Worm (Caenorhabditis elegans) whole organism, late embryonic: ENCODE data around the gene T04C12.9.

ENCODE experiments used
- F13H6.1 ChIP-seq: sonication (generic microtip); optimal IDR thresholded peaks from 2 replicates; lab custom pipeline; 2016; ENCODE audit warnings: missing genetic modification characterization, missing compliant biosample characterization
- K09A11.1 ChIP-seq: sonication (generic microtip); optimal IDR thresholded peaks from 2 replicates; lab custom pipeline; 2017; ENCODE audit warnings: antibody characterized with exemption, mild to moderate bottlenecking, missing genetic modification characterization, missing compliant biosample characterization; ENCODE audit not compliant: insufficient read depth
- T23F11.4 ChIP-seq: fragments of 200-800 bp; sonication (Bioruptor generic); optimal IDR thresholded peaks from 2 replicates; lab custom pipeline; 2018; ENCODE audit warnings: mild to moderate bottlenecking, missing genetic modification characterization, missing compliant biosample characterization
- Y22D7AL.16 ChIP-seq: sonication (generic microtip); optimal IDR thresholded peaks from 2 replicates; lab custom pipeline; 2016; ENCODE audit warnings: missing genetic modification characterization, missing compliant biosample characterization
- ahr-1 ChIP-seq: sonication (generic microtip); optimal IDR thresholded peaks from 2 replicates; lab custom pipeline; 2016; ENCODE audit warnings: missing genetic modification characterization, missing compliant biosample characterization
- ceh-18 ChIP-seq: sonication (generic microtip); optimal IDR thresholded peaks from 2 replicates; lab custom pipeline; 2016; ENCODE audit warnings: missing genetic modification characterization, missing compliant biosample characterization
- ceh-19 ChIP-seq: fragments of 200-800 bp; sonication (Bioruptor generic); optimal IDR thresholded peaks from 2 replicates; lab custom pipeline; 2018; ENCODE audit warnings: mild to moderate bottlenecking, missing genetic modification characterization, missing compliant biosample characterization
- ceh-2 ChIP-seq: sonication (generic microtip); optimal IDR thresholded peaks from 2 replicates; lab custom pipeline; 2016; ENCODE audit warnings: missing genotype, missing genetic modification characterization, missing compliant biosample characterization
- ceh-22 ChIP-seq: sonication (generic microtip); optimal IDR thresholded peaks from 2 replicates; lab custom pipeline; 2017; ENCODE audit warnings: missing biosample characterization, missing genetic modification characterization
- ceh-30 ChIP-seq: fragments of 150-350 bp; optimal IDR thresholded peaks from 2 replicates; lab custom pipeline; 2014; ENCODE audit warnings: missing biosample characterization, missing genetic modification characterization
- ceh-34 ChIP-seq: sonication (generic microtip); optimal IDR thresholded peaks from 2 replicates; lab custom pipeline; 2016; ENCODE audit warnings: mild to moderate bottlenecking, missing genetic modification characterization, missing compliant biosample characterization
- ceh-6 ChIP-seq: fragments of 200-800 bp; sonication (Bioruptor generic); optimal IDR thresholded peaks from 2 replicates; lab custom pipeline; 2018; ENCODE audit warnings: mild to moderate bottlenecking, missing genetic modification characterization, missing compliant biosample characterization
- dmd-4 ChIP-seq: sonication (generic microtip); optimal IDR thresholded peaks from 2 replicates; lab custom pipeline; 2016; ENCODE audit warnings: borderline replicate concordance, missing genetic modification characterization, missing compliant biosample characterization
- elt-2 ChIP-seq: sonication (generic microtip); optimal IDR thresholded peaks from 2 replicates; lab custom pipeline; 2016; ENCODE audit warnings: missing genetic modification reagents, missing genetic modification characterization, missing compliant biosample characterization
- elt-4 ChIP-seq: sonication (generic microtip); optimal IDR thresholded peaks from 2 replicates; lab custom pipeline; 2016; ENCODE audit warnings: missing genetic modification characterization, missing compliant biosample characterization
- fkh-6 ChIP-seq: sonication (generic microtip); optimal IDR thresholded peaks from 2 replicates; lab custom pipeline; 2016; ENCODE audit warnings: missing genetic modification characterization, missing compliant biosample characterization
- gmeb-2 ChIP-seq: sonication (generic microtip); optimal IDR thresholded peaks from 2 replicates; lab custom pipeline; 2016; ENCODE audit warnings: missing genetic modification characterization, inconsistent platforms, missing compliant biosample characterization
- hlh-15 ChIP-seq: sonication (generic microtip); optimal IDR thresholded peaks from 2 replicates; lab custom pipeline; 2016; ENCODE audit warnings: missing genetic modification characterization, missing compliant biosample characterization
- hlh-6 ChIP-seq: sonication (generic microtip); optimal IDR thresholded peaks from 2 replicates; lab custom pipeline; 2016; ENCODE audit warnings: missing genotype, missing genetic modification characterization, missing compliant biosample characterization
- hlh-8 ChIP-seq: sonication (generic microtip); optimal IDR thresholded peaks from 2 replicates; lab custom pipeline; 2016; ENCODE audit warnings: missing genotype, missing genetic modification characterization, missing compliant biosample characterization
- lim-6 ChIP-seq: sonication (generic microtip); optimal IDR thresholded peaks from 2 replicates; lab custom pipeline; 2016; ENCODE audit warnings: missing genetic modification characterization, missing compliant biosample characterization
- lin-11 ChIP-seq: fragments of 200-800 bp; sonication (Bioruptor generic); optimal IDR thresholded peaks from 2 replicates; lab custom pipeline; 2018; ENCODE audit warnings: mild to moderate bottlenecking, missing genetic modification characterization, missing compliant biosample characterization
- mec-3 ChIP-seq: sonication (generic microtip); optimal IDR thresholded peaks from 2 replicates; lab custom pipeline; 2016; ENCODE audit warnings: borderline replicate concordance, missing genetic modification characterization, missing compliant biosample characterization
- nhr-232 ChIP-seq: sonication (generic microtip); optimal IDR thresholded peaks from 2 replicates; lab custom pipeline; 2016; ENCODE audit warnings: missing genetic modification characterization, missing compliant biosample characterization
- odd-2 ChIP-seq: sonication (generic microtip); optimal IDR thresholded peaks from 2 replicates; lab custom pipeline; 2017; ENCODE audit warnings: antibody characterized with exemption, mild to moderate bottlenecking, missing genetic modification characterization, missing compliant biosample characterization
- pat-9 ChIP-seq: fragments of 200-800 bp; sonication (Bioruptor generic); optimal IDR thresholded peaks from 2 replicates; lab custom pipeline; 2018; ENCODE audit warnings: mild to moderate bottlenecking, missing genetic modification characterization, moderate library complexity, missing compliant biosample characterization
- pax-1 ChIP-seq: fragments of 150-350 bp; optimal IDR thresholded peaks from 2 replicates; lab custom pipeline; 2014; ENCODE audit warnings: missing biosample characterization, missing genetic modification characterization
- pha-4 ChIP-seq: fragments of 150-350 bp; optimal IDR thresholded peaks from 2 replicates; lab custom pipeline; 2018; ENCODE audit warnings: missing biosample characterization, missing genetic modification reagents, missing genetic modification characterization
- pros-1 ChIP-seq: fragments of 150-350 bp; optimal IDR thresholded peaks from 2 replicates; lab custom pipeline; 2014; ENCODE audit warnings: missing biosample characterization, missing genetic modification reagents, missing genetic modification characterization
- ref-2 ChIP-seq: sonication (generic microtip); optimal IDR thresholded peaks from 2 replicates; lab custom pipeline; 2016; ENCODE audit warnings: missing genetic modification characterization, missing compliant biosample characterization
- sdc-2 ChIP-seq: sonication (generic microtip); optimal IDR thresholded peaks from 2 replicates; lab custom pipeline; 2016; ENCODE audit warnings: missing genotype, missing genetic modification characterization, missing compliant biosample characterization
- sox-4 ChIP-seq: sonication (generic microtip); optimal IDR thresholded peaks from 2 replicates; lab custom pipeline; 2017; ENCODE audit warnings: mild to moderate bottlenecking, missing genetic modification characterization, inconsistent platforms, missing compliant biosample characterization
- syd-9 ChIP-seq: sonication (generic microtip); optimal IDR thresholded peaks from 2 replicates; lab custom pipeline; 2016; ENCODE audit warnings: mild to moderate bottlenecking, missing genetic modification characterization, moderate library complexity, missing compliant biosample characterization
- tbx-2 ChIP-seq: sonication (generic microtip); optimal IDR thresholded peaks from 2 replicates; lab custom pipeline; 2016; ENCODE audit warnings: missing genetic modification characterization, missing compliant biosample characterization
- unc-42 ChIP-seq: sonication (generic microtip); optimal IDR thresholded peaks from 2 replicates; lab custom pipeline; 2016; ENCODE audit warnings: missing genotype, missing genetic modification characterization, missing compliant biosample characterization
- unc-55 ChIP-seq: sonication (generic microtip); optimal IDR thresholded peaks from 2 replicates; lab custom pipeline; 2017; ENCODE audit warnings: missing biosample characterization, missing genetic modification reagents, missing genetic modification characterization
- zip-5 ChIP-seq: sonication (generic microtip); optimal IDR thresholded peaks from 2 replicates; lab custom pipeline; 2016; ENCODE audit warnings: missing genetic modification characterization, missing compliant biosample characterization

T04C12.9 gene

DNA sequence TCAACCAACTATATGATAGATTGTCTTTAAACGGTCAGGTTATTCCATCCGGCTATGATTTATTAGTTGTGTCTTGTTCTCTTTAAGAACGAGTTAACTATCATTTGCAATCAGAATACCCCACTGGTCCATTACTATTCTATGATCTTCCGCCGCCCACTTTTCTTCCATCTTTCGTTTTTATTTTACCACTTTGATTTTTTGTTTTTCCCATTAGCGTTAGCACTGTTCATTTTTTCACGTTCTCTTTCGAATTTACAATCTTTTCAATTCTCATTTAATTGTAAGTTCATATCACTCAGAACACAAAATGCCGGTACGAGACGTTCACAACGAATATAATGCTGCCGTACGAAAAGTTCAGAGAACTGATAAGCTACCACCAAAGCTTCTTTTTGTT lies 9.2 kb downstream of the T04C12.9 start, which contains the start of gene T04C12.7:
Gene T04C12.7, plus strand, starts transcription at position 301 of the 400 bp plus-strand sequence.
- TF ChIP-seq gmeb-2 (tag; lab: Kevin White, UChicago) = no peak
- TF ChIP-seq pros-1 (tag; lab: Kevin White, UChicago) = no peak
- no peak for TF ChIP-seq ceh-22 (tag; lab: Kevin White, UChicago)
- TF ChIP-seq, all 69 proteins: peak for 0

ce11 chrV:11051921-11052320 lies 11.1 kb downstream of the T04C12.9 start, which contains the start of gene T04C12.33:
T04C12.33 (plus strand) TSS chrV:11052221.
- TF ChIP-seq dmd-4 (tag; lab: Kevin White, UChicago) (no peak), syd-9 (no peak), unc-55 (GFP tag; lab: Kevin White, UChicago) (no peak), pax-1 (tag; lab: Kevin White, UChicago) (no peak), nhr-232 (tag; lab: Kevin White, UChicago) (no peak), Y22D7AL.16 (tag; lab: Kevin White, UChicago) (no peak), ceh-18 (tag; lab: Kevin White, UChicago) (no peak), mec-3 (tag; lab: Kevin White, UChicago) (no peak), tbx-2 (tag; lab: Kevin White, UChicago) (no peak), ceh-30 (no peak), T23F11.4 (GFP tag; lab: Kevin White, UChicago) (no peak), F13H6.1 (no peak), lim-6 (tag; lab: Kevin White, UChicago) (no peak), pros-1 (tag; lab: Kevin White, UChicago) (no peak), unc-42 (no peak), elt-2 (tag; lab: Kevin White, UChicago) (no peak), lin-11 (no peak), sox-4 (tag; lab: Kevin White, UChicago) (no peak), ahr-1 (no peak)

ce11 chrV:11048678-11049077 lies 14.3 kb downstream of the T04C12.9 start, which contains the start of gene srh-74:
srh-74 (minus strand) TSS chrV:11048778.
- TF ChIP-seq sdc-2 = no peak
- TF ChIP-seq sox-4 (tag; lab: Kevin White, UChicago) = no peak
- no peak for TF ChIP-seq K09A11.1
- TF ChIP-seq zip-5 (tag; lab: Kevin White, UChicago) = no peak
- TF ChIP-seq hlh-8 (tag; lab: Kevin White, UChicago) = no peak
- no peak for TF ChIP-seq hlh-15 (tag; lab: Kevin White, UChicago)
- TF ChIP-seq hlh-6 = no peak

ce11 chrV:11046730-11047129 lies 16.3 kb downstream of the T04C12.9 start, which contains the start of gene dhs-18:
dhs-18 (minus strand) TSS chrV:11046833.
- TF ChIP-seq elt-4 (tag; lab: Kevin White, UChicago) = no peak
- no peak for TF ChIP-seq ahr-1
- TF ChIP-seq ceh-2 (tag; lab: Kevin White, UChicago) = no peak
- no peak for TF ChIP-seq ceh-34 (tag; lab: Kevin White, UChicago)
- no peak for TF ChIP-seq ref-2 (tag; lab: Kevin White, UChicago)
- no peak for TF ChIP-seq fkh-6 (tag; lab: Kevin White, UChicago)
- TF ChIP-seq hlh-8 (tag; lab: Kevin White, UChicago) = no peak
- TF ChIP-seq ceh-19 (GFP tag; lab: Kevin White, UChicago) = no peak
- TF ChIP-seq syd-9 = no peak
- no peak for TF ChIP-seq ceh-30
- TF ChIP-seq pha-4 (tag; lab: Kevin White, UChicago) = no peak
- no peak for TF ChIP-seq ceh-6 (GFP tag; lab: Kevin White, UChicago)
- TF ChIP-seq pat-9 (tag; lab: Kevin White, UChicago) = no peak
- TF ChIP-seq mec-3 (tag; lab: Kevin White, UChicago) = no peak
- no peak for TF ChIP-seq odd-2 (tag; lab: Kevin White, UChicago)
- TF ChIP-seq F13H6.1 = no peak
